Fruit fly (Drosophila melanogaster): ENCODE results near the gene CG8852.

The CG8852 gene

dm6 chr2L:3477057-3477755 is 47.7 kb upstream of the CG8852 start (continued):
- TF ChIP-seq Taf1 (GFP tag; IDR thresholded peaks at IDR 0.05) (no peak; the same call in 1 of the 2 replicates), CG2120 (GFP tag; optimal IDR thresholded peaks at IDR 0.05) (peak; percentile 83), BEAF-32 (GFP tag; optimal IDR thresholded peaks at IDR 0.05) (peak; percentile 8), pb (GFP tag; optimal IDR thresholded peaks at IDR 0.05) (peak; percentile 14), lov (optimal IDR thresholded peaks at IDR 0.05) (no peak), lov (GFP tag; IDR thresholded peaks at IDR 0.05) (no peak), Hsf (GFP tag; optimal IDR thresholded peaks at IDR 0.05) (peak; percentile 41), cwo (GFP tag; optimal IDR thresholded peaks at IDR 0.05) (peak; percentile 76), Ada2b (GFP tag; IDR thresholded peaks at IDR 0.05) (peak; percentile 23; the same call in 1 of the 2 replicates), sqz (GFP tag; optimal IDR thresholded peaks at IDR 0.05) (no peak), slbo (GFP tag; IDR thresholded peaks at IDR 0.05) (peak; percentile 50; the same call in 1 of the 2 replicates), lilli (GFP tag; optimal IDR thresholded peaks at IDR 0.05) (peak; percentile 55), pita (GFP tag; optimal IDR thresholded peaks at IDR 0.05) (no peak), inv (GFP tag; IDR thresholded peaks at IDR 0.05; ENCODE audit: partially characterized antibody) (no peak), hkb (optimal IDR thresholded peaks at IDR 0.05) (no peak), hkb (GFP tag; IDR thresholded peaks at IDR 0.05) (no peak), CG7928 (GFP tag; optimal IDR thresholded peaks at IDR 0.05) (no peak), Hr3 (GFP tag; optimal IDR thresholded peaks at IDR 0.05) (no peak), Ets97D (GFP tag; optimal IDR thresholded peaks at IDR 0.05) (no peak), ase (GFP tag; IDR thresholded peaks at IDR 0.05) (0 out of 3 replicates have a peak, but pooled peaks have one; percentile 22), dati (GFP tag; IDR thresholded peaks at IDR 0.05) (no peak), CG7745 (tag; optimal IDR thresholded peaks at IDR 0.05) (no peak), ato (GFP tag; IDR thresholded peaks at IDR 0.05; ENCODE audit: partially characterized antibody) (no peak), CG11695 (GFP tag; IDR thresholded peaks at IDR 0.05) (no peak), Blimp-1 (GFP tag; optimal IDR thresholded peaks at IDR 0.05) (no peak), Atf-2 (GFP tag; optimal IDR thresholded peaks at IDR 0.05) (peak; percentile 28), CG34224 (GFP tag; IDR thresholded peaks at IDR 0.05; ENCODE audit: partially characterized antibody) (no peak), Camta (GFP tag; optimal IDR thresholded peaks at IDR 0.05) (no peak), E2f2 (GFP tag; IDR thresholded peaks at IDR 0.05) (no peak), E2f1 (GFP tag; IDR thresholded peaks at IDR 0.05) (no peak), CG12104 (GFP tag; optimal IDR thresholded peaks at IDR 0.05) (no peak), Awh (GFP tag; IDR thresholded peaks at IDR 0.05) (no peak), tx (GFP tag; optimal IDR thresholded peaks at IDR 0.05) (peak; percentile 37), nerfin-1 (tag; optimal IDR thresholded peaks at IDR 0.05) (no peak), lab (GFP tag; optimal IDR thresholded peaks at IDR 0.05) (no peak), peb (GFP tag; IDR thresholded peaks at IDR 0.05) (no peak), CG32532 (GFP tag; IDR thresholded peaks at IDR 0.05) (peak; percentile 59), CrebB (tag; optimal IDR thresholded peaks at IDR 0.05) (no peak), Rx (GFP tag; IDR thresholded peaks at IDR 0.05) (no peak), sens (GFP tag) (peak; percentile 87), croc (GFP tag; conservative IDR thresholded peaks at IDR 0.05) (no peak), CG3065 (GFP tag; optimal IDR thresholded peaks at IDR 0.05) (no peak), pho (GFP tag; optimal IDR thresholded peaks at IDR 0.05) (no peak), CG33213 (GFP tag; optimal IDR thresholded peaks at IDR 0.05) (no peak), CG17568 (GFP tag; optimal IDR thresholded peaks at IDR 0.05) (no peak), Bdp1 (GFP tag; optimal IDR thresholded peaks at IDR 0.05) (no peak), Stat92E (GFP tag; optimal IDR thresholded peaks at IDR 0.05) (no peak), Aef1 (GFP tag; IDR thresholded peaks at IDR 0.05) (peak; percentile 40; the same call in 1 of the 3 replicates), CG14050 (GFP tag; IDR thresholded peaks at IDR 0.05) (no peak), luna (GFP tag; optimal IDR thresholded peaks at IDR 0.05) (no peak), mam (GFP tag; optimal IDR thresholded peaks at IDR 0.05) (peak; percentile 51)

Data from whole organism, embryonic.